Worm (Caenorhabditis elegans) whole organism, L2 larva: Measurements from ENCODE around the gene F08C6.5.

Experiments
- C34F6.9 ChIP-seq: fragments of 150-350 bp; optimal IDR thresholded peaks from 2 replicates; lab custom pipeline; 2014; ENCODE audit warnings: missing biosample characterization, missing genetic modification characterization
- F13H6.1 ChIP-seq: sonication (generic microtip); optimal IDR thresholded peaks from 2 replicates; lab custom pipeline; 2016; ENCODE audit warnings: missing genetic modification characterization, missing compliant biosample characterization
- R02D3.7 ChIP-seq: fragments of 150-350 bp; optimal IDR thresholded peaks from 2 replicates; lab custom pipeline; 2014; ENCODE audit warnings: missing biosample characterization, missing genetic modification characterization
- Y55F3AM.14 ChIP-seq: fragments of 200-800 bp; sonication (Bioruptor generic); optimal IDR thresholded peaks from 2 replicates; lab custom pipeline; 2018; ENCODE audit warnings: mild to moderate bottlenecking, missing genetic modification characterization, missing compliant biosample characterization
- ZK546.5 ChIP-seq: sonication (generic microtip); optimal IDR thresholded peaks from 2 replicates; lab custom pipeline; 2017; ENCODE audit warnings: missing biosample characterization, missing genetic modification characterization
- alr-1 ChIP-seq: fragments of 150-350 bp; optimal IDR thresholded peaks from 2 replicates; lab custom pipeline; 2014; ENCODE audit warnings: missing biosample characterization, missing genetic modification characterization
- aly-2 ChIP-seq: fragments of 150-350 bp; optimal IDR thresholded peaks from 2 replicates; lab custom pipeline; 2014; ENCODE audit warnings: missing biosample characterization, missing genetic modification characterization
- ama-1 ChIP-seq: fragments of 150-350 bp; optimal IDR thresholded peaks from 2 replicates; lab custom pipeline; 2018; ENCODE audit warnings: inconsistent platforms
- blmp-1 ChIP-seq: sonication (generic microtip); optimal IDR thresholded peaks from 2 replicates; lab custom pipeline; 2017; ENCODE audit warnings: missing genetic modification characterization, mild to moderate bottlenecking, missing compliant biosample characterization, antibody characterized with exemption, moderate library complexity; ENCODE audit not compliant: insufficient read depth
- ceh-16 ChIP-seq: fragments of 150-350 bp; optimal IDR thresholded peaks from 2 replicates; lab custom pipeline; 2014; ENCODE audit warnings: missing biosample characterization, missing genetic modification characterization
- ceh-82 ChIP-seq: fragments of 150-350 bp; optimal IDR thresholded peaks from 2 replicates; lab custom pipeline; 2014; ENCODE audit warnings: missing biosample characterization, missing genetic modification characterization
- crh-2 ChIP-seq: sonication (generic microtip); optimal IDR thresholded peaks from 2 replicates; lab custom pipeline; 2017; ENCODE audit warnings: missing biosample characterization, missing genetic modification characterization
- dmd-4 ChIP-seq: sonication (generic microtip); optimal IDR thresholded peaks from 2 replicates; lab custom pipeline; 2017; ENCODE audit warnings: missing biosample characterization, missing genetic modification characterization
- fos-1 ChIP-seq: fragments of 150-350 bp; optimal IDR thresholded peaks from 2 replicates; lab custom pipeline; 2014; ENCODE audit warnings: missing biosample characterization, missing genetic modification characterization
- gmeb-1 ChIP-seq: fragments of 150-350 bp; optimal IDR thresholded peaks from 2 replicates; lab custom pipeline; 2014; ENCODE audit warnings: missing biosample characterization, missing genetic modification characterization
- lin-11 ChIP-seq: fragments of 150-350 bp; sonication (generic microtip); optimal IDR thresholded peaks from 2 replicates; lab custom pipeline; 2014; ENCODE audit warnings: missing biosample characterization, missing genetic modification characterization, inconsistent platforms, mixed read lengths
- lin-39 ChIP-seq: fragments of 150-350 bp; optimal IDR thresholded peaks from 2 replicates; lab custom pipeline; 2014; ENCODE audit warnings: missing biosample characterization, missing genetic modification reagents, missing genetic modification characterization
- lsy-2 ChIP-seq, 2 experiments: fragments of 150-350 bp in 1 of 2; sonication (generic microtip) in 1 of 2; optimal IDR thresholded peaks; 2 replicates each; lab custom pipeline; 2014 to 2017; ENCODE audit warnings: missing biosample characterization in 2 of 2, missing genetic modification characterization in 2 of 2
- mbf-1 ChIP-seq: sonication (generic microtip); optimal IDR thresholded peaks from 2 replicates; lab custom pipeline; 2017; ENCODE audit warnings: missing biosample characterization, missing genetic modification characterization
- mdl-1 ChIP-seq, 2 experiments: fragments of 150-350 bp in 1 of 2; sonication (generic microtip) in 1 of 2; optimal IDR thresholded peaks; 2 replicates each; lab custom pipeline; 2017; ENCODE audit warnings: missing biosample characterization in 2 of 2, missing genetic modification characterization in 2 of 2
- nhr-10 ChIP-seq: sonication (generic microtip); optimal IDR thresholded peaks from 2 replicates; lab custom pipeline; 2017; ENCODE audit warnings: missing biosample characterization, missing genetic modification characterization
- nhr-12 ChIP-seq: fragments of 150-350 bp; optimal IDR thresholded peaks from 2 replicates; lab custom pipeline; 2014; ENCODE audit warnings: missing biosample characterization, missing genetic modification characterization
- nhr-129 ChIP-seq: fragments of 150-350 bp; optimal IDR thresholded peaks from 2 replicates; lab custom pipeline; 2014; ENCODE audit warnings: missing biosample characterization, missing genetic modification characterization
- nhr-21 ChIP-seq: fragments of 150-350 bp; optimal IDR thresholded peaks from 2 replicates; lab custom pipeline; 2014; ENCODE audit warnings: missing biosample characterization, missing genetic modification characterization
- nhr-237 ChIP-seq: fragments of 150-350 bp; optimal IDR thresholded peaks from 2 replicates; lab custom pipeline; 2014; ENCODE audit warnings: missing biosample characterization, missing genetic modification characterization
- nhr-25 ChIP-seq: fragments of 150-350 bp; sonication (generic microtip); optimal IDR thresholded peaks from 3 replicates; lab custom pipeline; 2014; ENCODE audit warnings: missing biosample characterization, missing genetic modification characterization
- nhr-77 ChIP-seq: fragments of 150-350 bp; optimal IDR thresholded peaks from 2 replicates; lab custom pipeline; 2014; ENCODE audit warnings: missing biosample characterization, missing genetic modification characterization
- sem-4 ChIP-seq: fragments of 150-350 bp; optimal IDR thresholded peaks from 2 replicates; lab custom pipeline; 2014; ENCODE audit warnings: missing biosample characterization, missing genetic modification reagents, missing genetic modification characterization
- skn-1 ChIP-seq: sonication (generic microtip); optimal IDR thresholded peaks from 2 replicates; lab custom pipeline; 2017; ENCODE audit warnings: missing biosample characterization, missing genetic modification characterization
- sma-3 ChIP-seq: sonication (generic microtip); optimal IDR thresholded peaks from 2 replicates; lab custom pipeline; 2016; ENCODE audit warnings: missing genetic modification reagents, missing genetic modification characterization, missing compliant biosample characterization
- sma-9 ChIP-seq, 2 experiments: fragments of 150-350 bp in 1 of 2; sonication (generic microtip) in 1 of 2; optimal IDR thresholded peaks; 2 replicates each; lab custom pipeline; 2014 to 2016; ENCODE audit warnings: missing genetic modification characterization in 2 of 2, mild to moderate bottlenecking in 1 of 2, missing biosample characterization in 1 of 2, missing compliant biosample characterization in 1 of 2, missing genetic modification reagents in 1 of 2, moderate library complexity in 1 of 2
- snpc-4 ChIP-seq: fragments of 150-350 bp; optimal IDR thresholded peaks from 2 replicates; lab custom pipeline; 2014; ENCODE audit warnings: missing biosample characterization, missing genetic modification characterization
- unc-55 ChIP-seq: fragments of 150-350 bp; sonication (generic microtip); optimal IDR thresholded peaks from 3 replicates; lab custom pipeline; 2014; ENCODE audit warnings: missing biosample characterization, missing genetic modification reagents, missing genetic modification characterization
- unc-62 ChIP-seq: fragments of 150-350 bp; optimal IDR thresholded peaks from 2 replicates; lab custom pipeline; 2014; ENCODE audit warnings: missing biosample characterization, missing genetic modification reagents, missing genetic modification characterization
- zag-1 ChIP-seq: fragments of 150-350 bp; optimal IDR thresholded peaks from 2 replicates; lab custom pipeline; 2014; ENCODE audit warnings: missing biosample characterization, missing genetic modification characterization
- ztf-1 ChIP-seq: fragments of 200-800 bp; sonication (Bioruptor generic); conservative IDR thresholded peaks from 2 replicates; pipeline ENCODE4 v1.3.6; 2022; ENCODE audit warnings: missing genetic modification characterization, missing compliant biosample characterization

Gene F08C6.5

DNA sequence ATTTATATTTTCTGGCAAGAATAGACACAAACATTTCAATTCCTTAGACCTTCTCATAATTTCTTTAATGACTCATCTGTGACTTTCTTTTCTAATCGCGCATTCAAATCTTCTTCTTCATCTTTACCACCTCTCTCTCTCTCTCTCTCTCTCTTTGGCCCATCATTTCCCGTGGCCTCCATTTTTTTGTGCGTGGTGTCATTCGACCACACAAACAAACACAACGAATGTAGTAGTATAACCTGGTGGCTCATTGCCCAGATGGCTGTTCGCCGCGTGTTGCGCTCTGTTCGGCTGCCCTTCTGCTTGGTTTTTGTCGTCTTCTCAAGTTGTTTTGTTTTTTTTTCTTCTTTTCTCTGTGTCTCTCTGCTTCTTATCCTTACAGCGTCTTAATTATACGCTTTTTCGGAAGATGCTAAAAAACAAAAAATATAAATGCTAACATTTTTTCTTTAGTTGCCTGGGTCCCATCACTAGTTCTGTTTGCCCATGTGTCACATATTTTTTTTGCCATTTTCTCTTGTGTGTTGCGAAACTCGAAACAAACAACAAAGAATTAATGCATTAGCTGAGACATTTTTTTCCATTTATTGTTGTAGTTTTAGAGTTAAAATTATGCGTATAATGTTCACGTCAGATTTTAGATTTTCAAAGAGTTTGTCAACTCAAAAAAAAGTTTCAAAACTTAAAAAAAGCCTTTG, 18.4 kb downstream of the F08C6.5 start:
- TF ChIP-seq blmp-1 (tag; lab: Kevin White, UChicago) (peak; percentile 5), nhr-25 (tag; lab: Kevin White, UChicago) (peak; percentile 50), nhr-129 (tag; lab: Kevin White, UChicago) (peak; percentile 14), ceh-16 (tag; lab: Kevin White, UChicago) (peak; percentile 27), R02D3.7 (tag; lab: Kevin White, UChicago) (no peak), sma-3 (GFP tag; lab: Kevin White, UChicago) (peak; percentile 4), Y55F3AM.14 (GFP tag; lab: Kevin White, UChicago) (no peak), lsy-2 (tag; optimal IDR thresholded peaks at IDR 0.05; lab: Kevin White, UChicago) (peak in 1 of 2 experiments; percentile 2), lin-11 (no peak), fos-1 (tag; lab: Kevin White, UChicago) (peak; percentile 36), sem-4 (tag; lab: Kevin White, UChicago) (peak; percentile 27), alr-1 (tag; lab: Kevin White, UChicago) (no peak)

DNA sequence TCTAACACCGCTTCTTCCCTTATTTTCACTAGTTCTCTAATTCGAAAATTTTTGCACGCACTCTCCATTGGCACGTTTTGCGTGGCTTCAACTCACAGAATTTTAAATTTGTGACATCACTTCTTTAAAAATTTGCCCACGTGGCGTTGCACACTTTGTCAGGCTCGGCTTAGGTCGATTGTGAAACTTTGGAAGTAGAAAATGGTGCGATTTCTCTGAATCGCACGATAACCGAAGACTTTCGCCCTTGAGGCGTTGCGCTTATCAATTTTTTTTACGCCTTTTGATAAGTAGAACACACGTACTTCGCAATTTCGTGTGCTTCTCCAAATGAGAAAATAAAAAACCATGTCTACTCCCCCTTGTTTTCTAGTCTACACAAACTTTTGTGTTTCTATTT, 19.1 kb downstream of the F08C6.5 start:
- TF ChIP-seq zag-1 (tag; lab: Kevin White, UChicago) (peak; percentile 18), mdl-1 (tag; optimal IDR thresholded peaks at IDR 0.05; lab: Kevin White, UChicago) (peak; percentile 41 to 63), sma-9 (GFP tag; optimal IDR thresholded peaks at IDR 0.05; lab: Kevin White, UChicago) (peak; percentile 61), sma-9 (tag; optimal IDR thresholded peaks at IDR 0.05; lab: Kevin White, UChicago) (no peak), gmeb-1 (peak; percentile 30), alr-1 (tag; lab: Kevin White, UChicago) (no peak), snpc-4 (tag; lab: Kevin White, UChicago) (no peak), dmd-4 (tag; lab: Kevin White, UChicago) (no peak), ztf-1 (no peak), ceh-16 (tag; lab: Kevin White, UChicago) (no peak), fos-1 (tag; lab: Kevin White, UChicago) (peak; percentile 35), nhr-21 (tag; lab: Kevin White, UChicago) (no peak), R02D3.7 (tag; lab: Kevin White, UChicago) (no peak), crh-2 (tag; lab: Kevin White, UChicago) (peak; percentile 57), ama-1 (no peak), mbf-1 (tag; lab: Kevin White, UChicago) (no peak), lin-11 (no peak), F13H6.1 (peak; percentile 4), ceh-82 (tag; lab: Kevin White, UChicago) (no peak), C34F6.9 (no peak)
- TF ChIP-seq, all 48 proteins: peak for 7

DNA sequence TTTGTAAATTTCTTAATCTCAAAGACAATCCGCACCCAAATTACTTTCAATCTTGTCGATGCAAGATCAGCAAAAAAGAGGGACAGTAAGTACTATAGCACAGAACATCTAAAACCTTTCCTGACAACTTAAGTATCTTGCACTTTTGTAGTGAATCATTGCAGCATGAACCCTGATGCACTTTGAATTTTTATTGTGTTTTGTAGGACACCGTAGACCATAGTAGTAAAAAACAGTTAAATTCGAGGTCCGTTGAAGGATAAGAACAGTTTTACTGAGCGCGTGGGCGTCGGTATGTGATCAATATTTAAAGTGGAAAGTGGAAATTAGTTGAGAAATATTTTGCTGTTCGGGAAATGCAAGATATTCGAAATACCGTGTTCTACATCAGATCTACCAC, 23.0 kb downstream of the F08C6.5 start:
- TF ChIP-seq nhr-237 (tag; lab: Kevin White, UChicago): no peak
- TF ChIP-seq F13H6.1: no peak
- TF ChIP-seq skn-1: no peak
- TF ChIP-seq unc-62 (GFP tag; lab: Kevin White, UChicago): no peak
- no peak for TF ChIP-seq mdl-1 (tag; optimal IDR thresholded peaks at IDR 0.05; lab: Kevin White, UChicago)
- no peak for TF ChIP-seq aly-2 (tag; lab: Kevin White, UChicago)
- no peak for TF ChIP-seq nhr-21 (tag; lab: Kevin White, UChicago)
- no peak for TF ChIP-seq ceh-82 (tag; lab: Kevin White, UChicago)
- TF ChIP-seq ztf-1: no peak
- TF ChIP-seq lin-39 (tag; lab: Kevin White, UChicago): no peak
- no peak for TF ChIP-seq sma-3 (GFP tag; lab: Kevin White, UChicago)
- TF ChIP-seq nhr-10 (tag; lab: Kevin White, UChicago): no peak
- no peak for TF ChIP-seq mbf-1 (tag; lab: Kevin White, UChicago)

DNA sequence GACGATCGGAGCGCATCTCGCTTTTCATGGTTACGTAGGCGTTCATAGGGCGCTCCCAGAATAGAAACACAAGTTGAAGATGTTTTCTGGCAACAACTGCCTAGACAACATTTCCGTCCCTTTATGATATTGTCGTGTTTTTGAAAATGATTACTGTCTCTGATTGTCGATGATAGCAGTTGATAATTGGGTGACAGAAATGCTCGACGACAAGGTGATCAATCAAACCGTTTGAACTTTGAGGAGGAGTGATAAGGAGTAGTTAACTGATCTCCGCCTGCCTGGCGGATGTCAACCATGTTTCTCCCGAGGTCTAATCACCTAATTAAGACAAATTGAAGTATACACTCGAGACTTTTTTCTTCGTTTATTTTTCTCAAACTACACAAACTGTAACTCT, 24.7 kb downstream of the F08C6.5 start:
- peak; percentile 19 for TF ChIP-seq sma-9 (GFP tag; optimal IDR thresholded peaks at IDR 0.05; lab: Kevin White, UChicago)
- TF ChIP-seq sma-9 (tag; optimal IDR thresholded peaks at IDR 0.05; lab: Kevin White, UChicago): no peak
- no peak for TF ChIP-seq unc-55 (GFP tag; lab: Kevin White, UChicago)
- no peak for TF ChIP-seq nhr-12 (tag; lab: Kevin White, UChicago)
- no peak for TF ChIP-seq ztf-1
- TF ChIP-seq ZK546.5 (tag; lab: Kevin White, UChicago): no peak
- TF ChIP-seq nhr-237 (tag; lab: Kevin White, UChicago): no peak
- TF ChIP-seq nhr-129 (tag; lab: Kevin White, UChicago): peak; percentile 9
- peak; percentile 10 for TF ChIP-seq sma-3 (GFP tag; lab: Kevin White, UChicago)
- no peak for TF ChIP-seq nhr-77 (tag; lab: Kevin White, UChicago)
